Fruit fly (Drosophila melanogaster) whole organism, embryonic: Measurements from ENCODE around the gene Gclm.
A peak's percentile ranks its signal among the peaks of the same experiment; 100 is the strongest.

Experiments
- Ada2b ChIP-seq: fragments of 200-800 bp; sonication (Bioruptor generic); IDR thresholded peaks from 2 replicates; pipeline ENCODE4 v1.3.6; 2022; ENCODE audit warnings: missing biosample characterization, missing genetic modification characterization
- Adf1 ChIP-seq: fragments of 200-800 bp; sonication (Bioruptor generic); IDR thresholded peaks from 2 replicates; pipeline ENCODE4 v1.3.6; 2022; ENCODE audit warnings: missing biosample characterization, missing genetic modification characterization
- CG10147 ChIP-seq: fragments of 200-800 bp; sonication (Bioruptor generic); optimal IDR thresholded peaks from 2 replicates; lab custom pipeline; 2019; ENCODE audit warnings: missing biosample characterization, mild to moderate bottlenecking, missing genetic modification characterization, moderate library complexity
- CG10267 ChIP-seq: fragments of 200-800 bp; sonication (Bioruptor generic); optimal IDR thresholded peaks from 2 replicates; lab custom pipeline; 2018; ENCODE audit warnings: missing biosample characterization, mild to moderate bottlenecking, missing genetic modification characterization, moderate library complexity
- CG10654 ChIP-seq: fragments of 200-800 bp; sonication (Bioruptor generic); optimal IDR thresholded peaks from 2 replicates; lab custom pipeline; 2016; ENCODE audit warnings: missing biosample characterization, missing genetic modification characterization
- CG11085 ChIP-seq: fragments of 200-800 bp; sonication (Bioruptor generic); IDR thresholded peaks from 2 replicates; pipeline ENCODE4 v1.3.6; 2022; ENCODE audit warnings: missing biosample characterization, missing genetic modification characterization
- CG12391 ChIP-seq: fragments of 200-800 bp; sonication (Bioruptor generic); optimal IDR thresholded peaks from 3 replicates; lab custom pipeline; 2018; ENCODE audit warnings: missing biosample characterization, mild to moderate bottlenecking, missing genetic modification characterization, moderate library complexity
- CG13894 ChIP-seq: fragments of 200-800 bp; sonication (Bioruptor generic); optimal IDR thresholded peaks from 3 replicates; lab custom pipeline; 2018; ENCODE audit warnings: missing biosample characterization, mild to moderate bottlenecking, missing genetic modification characterization, moderate library complexity
- CG15269 ChIP-seq: fragments of 200-800 bp; sonication (Bioruptor generic); optimal IDR thresholded peaks from 2 replicates; lab custom pipeline; 2018; ENCODE audit warnings: missing biosample characterization, mild to moderate bottlenecking, missing genetic modification characterization, moderate library complexity
- CG16863 ChIP-seq: fragments of 200-800 bp; sonication (Bioruptor generic); optimal IDR thresholded peaks from 3 replicates; lab custom pipeline; 2016; ENCODE audit warnings: missing biosample characterization, missing genetic modification characterization
- CG33213 ChIP-seq: fragments of 200-800 bp; sonication (Bioruptor generic); optimal IDR thresholded peaks from 3 replicates; lab custom pipeline; 2016; ENCODE audit warnings: missing biosample characterization, missing genetic modification characterization
- CG3407 ChIP-seq: fragments of 200-800 bp; sonication (Bioruptor generic); optimal IDR thresholded peaks from 2 replicates; lab custom pipeline; 2018; ENCODE audit warnings: missing biosample characterization, mild to moderate bottlenecking, missing genetic modification characterization
- CG7357 ChIP-seq: fragments of 200-800 bp; sonication (Bioruptor generic); IDR thresholded peaks from 3 replicates; pipeline ENCODE4 v1.3.6; 2022; ENCODE audit warnings: missing biosample characterization, missing genetic modification characterization
- CG7372 ChIP-seq: fragments of 200-800 bp; sonication (Bioruptor generic); IDR thresholded peaks from 2 replicates; pipeline ENCODE4 v1.3.6; 2022; ENCODE audit warnings: missing biosample characterization, missing genetic modification characterization
- CG8359 ChIP-seq: fragments of 200-800 bp; sonication (Bioruptor generic); optimal IDR thresholded peaks from 2 replicates; lab custom pipeline; 2017; ENCODE audit warnings: missing biosample characterization, mild to moderate bottlenecking, missing genetic modification characterization, borderline replicate concordance
- CG9215 ChIP-seq: fragments of 200-800 bp; sonication (Bioruptor generic); IDR thresholded peaks from 2 replicates; pipeline ENCODE4 v1.3.6; 2022; ENCODE audit warnings: missing biosample characterization, missing genetic modification characterization
- CG9609 ChIP-seq: fragments of 200-800 bp; sonication (Bioruptor generic); optimal IDR thresholded peaks from 3 replicates; lab custom pipeline; 2016; ENCODE audit warnings: missing biosample characterization, missing genetic modification characterization
- D19A ChIP-seq: fragments of 200-800 bp; optimal IDR thresholded peaks from 3 replicates; lab custom pipeline; 2019; ENCODE audit warnings: missing biosample characterization, mild to moderate bottlenecking, missing genetic modification characterization, moderate library complexity
- Doc2 ChIP-seq: fragments of 200-800 bp; sonication (Bioruptor generic); IDR thresholded peaks from 2 replicates; pipeline ENCODE4 v1.3.6; 2022; ENCODE audit warnings: missing biosample characterization, missing genetic modification characterization
- Fer2 ChIP-seq: fragments of 200-800 bp; sonication (Bioruptor generic); optimal IDR thresholded peaks from 2 replicates; lab custom pipeline; 2018; ENCODE audit warnings: missing biosample characterization, mild to moderate bottlenecking, missing genetic modification characterization, moderate library complexity
- HHEX ChIP-seq: fragments of 200-800 bp; sonication (Bioruptor generic); optimal IDR thresholded peaks from 3 replicates; lab custom pipeline; 2017; ENCODE audit warnings: missing biosample characterization, mild to moderate bottlenecking, missing genetic modification characterization, missing genetic modification reagents
- Hr51 ChIP-seq, 2 experiments: fragments of 200-800 bp; sonication (Bioruptor generic); optimal IDR thresholded peaks; 2 replicates in 1 of 2; 3 replicates in 1 of 2; lab custom pipeline; 2016 to 2018; ENCODE audit warnings: missing biosample characterization in 2 of 2, missing genetic modification characterization in 2 of 2, mild to moderate bottlenecking in 1 of 2, moderate library complexity in 1 of 2
- Hsf ChIP-seq: fragments of 200-800 bp; sonication (Bioruptor generic); optimal IDR thresholded peaks from 3 replicates; lab custom pipeline; 2016; ENCODE audit warnings: missing biosample characterization, missing genetic modification characterization
- Lim3 ChIP-seq: fragments of 200-800 bp; sonication (Bioruptor generic); IDR thresholded peaks from 2 replicates; pipeline ENCODE4 v1.3.6; 2022; ENCODE audit warnings: missing biosample characterization, missing genetic modification characterization
- Max ChIP-seq: fragments of 200-800 bp; sonication (Bioruptor generic); optimal IDR thresholded peaks from 2 replicates; lab custom pipeline; 2016; ENCODE audit warnings: missing biosample characterization, mild to moderate bottlenecking, missing genetic modification characterization
- Meics ChIP-seq: fragments of 200-800 bp; sonication (Bioruptor generic); optimal IDR thresholded peaks from 2 replicates; lab custom pipeline; 2017; ENCODE audit warnings: missing biosample characterization, mild to moderate bottlenecking, missing genetic modification characterization
- Mrtf ChIP-seq: fragments of 200-800 bp; sonication (Bioruptor generic); IDR thresholded peaks from 3 replicates; pipeline ENCODE4 v1.3.6; 2022; ENCODE audit warnings: missing biosample characterization, missing genetic modification characterization
- NFAT ChIP-seq: fragments of 200-800 bp; sonication (Bioruptor generic); IDR thresholded peaks from 2 replicates; pipeline ENCODE4 v1.3.6; 2022; ENCODE audit warnings: missing biosample characterization, missing genetic modification characterization
- NfI ChIP-seq: fragments of 200-800 bp; sonication (Bioruptor generic); optimal IDR thresholded peaks from 3 replicates; lab custom pipeline; 2018; ENCODE audit warnings: missing biosample characterization, mild to moderate bottlenecking, missing genetic modification characterization, moderate library complexity
- Ravus ChIP-seq: fragments of 200-800 bp; sonication (Bioruptor generic); IDR thresholded peaks from 2 replicates; pipeline ENCODE4 v1.3.6; 2022; ENCODE audit warnings: missing biosample characterization, missing genetic modification characterization
- Xbp1 ChIP-seq: fragments of 200-800 bp; sonication (Bioruptor generic); optimal IDR thresholded peaks from 3 replicates; lab custom pipeline; 2016; ENCODE audit warnings: missing biosample characterization, mild to moderate bottlenecking, missing genetic modification characterization
- bcd ChIP-seq: fragments of 200-800 bp; sonication (Bioruptor generic); optimal IDR thresholded peaks from 2 replicates; lab custom pipeline; 2017; ENCODE audit warnings: missing biosample characterization, mild to moderate bottlenecking, missing genetic modification characterization
- bsh ChIP-seq, 2 experiments: fragments of 200-800 bp; sonication (Bioruptor generic); optimal IDR thresholded peaks; 2 replicates each; lab custom pipeline; 2017 to 2018; ENCODE audit warnings: mild to moderate bottlenecking in 2 of 2, missing biosample characterization in 2 of 2, missing genetic modification characterization in 2 of 2, moderate library complexity in 1 of 2
- btn ChIP-seq: fragments of 200-800 bp; sonication (Bioruptor generic); optimal IDR thresholded peaks from 2 replicates; lab custom pipeline; 2016; ENCODE audit warnings: missing biosample characterization, missing genetic modification characterization
- dmrt99B ChIP-seq: fragments of 200-800 bp; sonication (Bioruptor generic); optimal IDR thresholded peaks from 2 replicates; lab custom pipeline; 2018; ENCODE audit warnings: missing biosample characterization, mild to moderate bottlenecking, missing genetic modification characterization, moderate library complexity
- exex ChIP-seq: fragments of 200-800 bp; sonication (Bioruptor generic); optimal IDR thresholded peaks from 4 replicates; lab custom pipeline; 2018; ENCODE audit warnings: missing biosample characterization, mild to moderate bottlenecking, missing genetic modification characterization, moderate library complexity
- gsb ChIP-seq: fragments of 200-800 bp; sonication (Bioruptor generic); IDR thresholded peaks from 2 replicates; pipeline ENCODE4 v1.3.6; 2022; ENCODE audit warnings: missing biosample characterization, missing genetic modification characterization
- gsb-n ChIP-seq: fragments of 200-800 bp; sonication (Bioruptor generic); optimal IDR thresholded peaks from 3 replicates; lab custom pipeline; 2018; ENCODE audit warnings: missing biosample characterization, mild to moderate bottlenecking, missing genetic modification characterization
- her ChIP-seq: fragments of 200-800 bp; sonication (Bioruptor generic); optimal IDR thresholded peaks from 2 replicates; lab custom pipeline; 2016; ENCODE audit warnings: missing biosample characterization, missing genetic modification characterization
- ind ChIP-seq: fragments of 200-800 bp; sonication (Bioruptor generic); optimal IDR thresholded peaks from 3 replicates; lab custom pipeline; 2016; ENCODE audit warnings: missing biosample characterization, missing genetic modification characterization
- lmd ChIP-seq: fragments of 200-800 bp; sonication (Bioruptor generic); IDR thresholded peaks from 2 replicates; pipeline ENCODE4 v1.3.6; 2022; ENCODE audit warnings: missing biosample characterization, missing genetic modification characterization
- mam ChIP-seq: fragments of 200-800 bp; sonication (Bioruptor generic); optimal IDR thresholded peaks from 3 replicates; lab custom pipeline; 2016; ENCODE audit warnings: missing biosample characterization, missing genetic modification characterization
- nmo ChIP-seq: fragments of 200-800 bp; sonication (Bioruptor generic); optimal IDR thresholded peaks from 2 replicates; lab custom pipeline; 2018; ENCODE audit warnings: missing biosample characterization, mild to moderate bottlenecking, missing genetic modification characterization, moderate library complexity
- pho ChIP-seq: fragments of 200-800 bp; sonication (Bioruptor generic); optimal IDR thresholded peaks from 2 replicates; lab custom pipeline; 2016; ENCODE audit warnings: missing biosample characterization, missing genetic modification characterization
- run ChIP-seq: fragments of 200-800 bp; sonication (Bioruptor generic); optimal IDR thresholded peaks from 3 replicates; lab custom pipeline; 2018; ENCODE audit warnings: missing biosample characterization, mild to moderate bottlenecking, missing genetic modification characterization
- seq ChIP-seq: fragments of 200-800 bp; sonication (Bioruptor generic); IDR thresholded peaks from 2 replicates; pipeline ENCODE4 v1.3.6; 2022; ENCODE audit warnings: missing biosample characterization, missing genetic modification characterization
- sna ChIP-seq: fragments of 200-800 bp; sonication (Bioruptor generic); IDR thresholded peaks from 2 replicates; pipeline ENCODE4 v1.3.6; 2022; ENCODE audit warnings: missing biosample characterization, missing genetic modification characterization; ENCODE audit not compliant: partially characterized antibody
- trh ChIP-seq: fragments of 200-800 bp; sonication (Bioruptor generic); optimal IDR thresholded peaks from 2 replicates; lab custom pipeline; 2016; ENCODE audit warnings: missing biosample characterization, missing genetic modification characterization
- vvl ChIP-seq: fragments of 200-800 bp; sonication (Bioruptor generic); IDR thresholded peaks from 2 replicates; pipeline ENCODE4 v1.3.6; 2022; ENCODE audit warnings: missing biosample characterization, missing genetic modification characterization
- wek ChIP-seq: fragments of 200-800 bp; sonication (Bioruptor generic); optimal IDR thresholded peaks from 3 replicates; lab custom pipeline; 2018; ENCODE audit warnings: missing biosample characterization, mild to moderate bottlenecking, missing genetic modification characterization, moderate library complexity

The Gclm gene

DNA sequence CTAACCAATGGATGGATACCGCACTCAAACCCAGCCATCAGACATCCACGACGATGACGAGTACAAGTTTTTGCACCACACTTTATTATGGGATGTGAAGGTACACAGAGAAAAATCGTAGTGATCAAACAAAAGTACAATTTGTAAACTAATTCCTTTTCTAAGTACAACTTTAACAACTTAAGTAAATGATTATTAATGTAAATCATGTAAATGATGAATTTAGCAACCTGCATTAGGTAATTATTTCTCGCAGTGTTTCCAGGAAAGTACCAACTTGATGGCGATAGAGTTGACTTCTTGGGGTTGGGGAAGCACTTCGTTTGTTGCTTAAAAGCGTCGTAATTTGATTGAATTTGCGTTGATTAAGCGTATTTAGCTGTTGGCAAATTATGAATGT, 23.2 kb downstream of the Gclm start (continued):
- peak; percentile 32 for TF ChIP-seq Fer2
- TF ChIP-seq trh = peak; percentile 26
- TF ChIP-seq CG16863 = peak; percentile 53
- TF ChIP-seq CG33213 = peak; percentile 28
- TF ChIP-seq Lim3 (GFP tag; lab: Robert Waterston, UW) = 0 out of 2 replicates have a peak, but pooled peaks have one; percentile 39
- no peak for TF ChIP-seq wek (GFP tag; lab: Kevin White, UChicago)
- no peak for TF ChIP-seq Doc2 (GFP tag; lab: Robert Waterston, UW)
- TF ChIP-seq CG7357 = 0 out of 3 replicates have a peak, but pooled peaks have one; percentile 23
- TF ChIP-seq D19A (tag; lab: Kevin White, UChicago) = peak; percentile 50
- TF ChIP-seq Ada2b (GFP tag; lab: Robert Waterston, UW) = peak; percentile 63; the same call in 1 of the 2 replicates
- TF ChIP-seq Xbp1 = peak; percentile 73
- TF ChIP-seq mam (GFP tag; lab: Kevin White, UChicago) = peak; percentile 33
- no peak for TF ChIP-seq CG11085 (GFP tag; lab: Robert Waterston, UW)
- peak; percentile 57 for TF ChIP-seq pho
- TF ChIP-seq ind (GFP tag; lab: Kevin White, UChicago) = peak; percentile 68
- peak; percentile 1 for TF ChIP-seq CG8359 (GFP tag; lab: Kevin White, UChicago)
- no peak for TF ChIP-seq run (tag; lab: Kevin White, UChicago)
- TF ChIP-seq Hsf (GFP tag; lab: Kevin White, UChicago) = peak; percentile 77
- peak; percentile 56 to 73 for TF ChIP-seq Hr51 (GFP tag; optimal IDR thresholded peaks at IDR 0.05; lab: Kevin White, UChicago)
- TF ChIP-seq Mrtf (GFP tag; lab: Robert Waterston, UW) = peak; percentile 31; the same call in 1 of the 3 replicates
- no peak for TF ChIP-seq CG9609 (GFP tag; lab: Kevin White, UChicago)
- TF ChIP-seq her (GFP tag; lab: Kevin White, UChicago) = peak; percentile 35
- no peak for TF ChIP-seq CG9215 (GFP tag; lab: Robert Waterston, UW)
- TF ChIP-seq Max (GFP tag; lab: Kevin White, UChicago) = peak; percentile 23
- TF ChIP-seq CG10147 = peak; percentile 72
- TF ChIP-seq gsb (GFP tag; lab: Robert Waterston, UW) = 0 out of 2 replicates have a peak, but pooled peaks have one; percentile 13
- peak; percentile 75 for TF ChIP-seq nmo
- TF ChIP-seq CG13894 = peak; percentile 59
- peak; percentile 31 for TF ChIP-seq gsb-n
- TF ChIP-seq Ravus (GFP tag; lab: Robert Waterston, UW) = peak; percentile 12; the same call in 1 of the 2 replicates
- TF ChIP-seq CG3407 (GFP tag; lab: Kevin White, UChicago) = peak; percentile 42
- TF ChIP-seq CG12391 (tag; lab: Kevin White, UChicago) = peak; percentile 78
- peak; percentile 35; the same call in 1 of the 2 replicates for TF ChIP-seq CG7372 (GFP tag; lab: Robert Waterston, UW)
- no peak for TF ChIP-seq btn (GFP tag; lab: Kevin White, UChicago)
- peak; percentile 15 for TF ChIP-seq CG10654 (GFP tag; lab: Kevin White, UChicago)
- TF ChIP-seq NFAT (GFP tag; lab: Robert Waterston, UW) = no peak; the same call in 1 of the 2 replicates
- peak; percentile 37 for TF ChIP-seq CG10267 (tag; lab: Kevin White, UChicago)
- TF ChIP-seq HHEX (GFP tag; lab: Kevin White, UChicago) = peak; percentile 36
- TF ChIP-seq seq = peak; percentile 50; the same call in 1 of the 2 replicates
- TF ChIP-seq bcd (GFP tag; lab: Kevin White, UChicago) = peak; percentile 39
- peak; percentile 60 for TF ChIP-seq Meics (GFP tag; lab: Kevin White, UChicago)
- TF ChIP-seq vvl (GFP tag; lab: Robert Waterston, UW) = peak; percentile 43; the same call in 1 of the 2 replicates
- TF ChIP-seq sna = no peak
- TF ChIP-seq dmrt99B = peak; percentile 79
- TF ChIP-seq Adf1 (GFP tag; lab: Robert Waterston, UW) = peak; percentile 57
- peak; percentile 75 for TF ChIP-seq CG15269
- peak; percentile 34 to 81 for TF ChIP-seq bsh (GFP tag; optimal IDR thresholded peaks at IDR 0.05; lab: Kevin White, UChicago)
- peak; percentile 23 for TF ChIP-seq exex (tag; lab: Kevin White, UChicago)
- peak; percentile 62 for TF ChIP-seq lmd (GFP tag; lab: Robert Waterston, UW)
- peak; percentile 61 for TF ChIP-seq NfI (GFP tag; lab: Kevin White, UChicago)
